Fruit fly (Drosophila melanogaster) whole organism, embryonic: ENCODE measurements around the gene ksr.

Experiments
- CG2889 ChIP-seq: fragments of 200-800 bp; sonication (Bioruptor generic); IDR thresholded peaks from 3 replicates; pipeline ENCODE4 v1.3.6; 2022; ENCODE audit warnings: missing biosample characterization, missing genetic modification characterization
- CkIIα-i1 ChIP-seq: fragments of 200-800 bp; sonication (Bioruptor generic); IDR thresholded peaks from 2 replicates; pipeline ENCODE4 v1.3.6; 2022; ENCODE audit warnings: missing biosample characterization, missing genetic modification characterization
- D ChIP-seq, 2 experiments: fragments of 200-800 bp in 1 of 2; fragments of >200 bp in 1 of 2; sonication (Bioruptor generic) in 1 of 2; optimal IDR thresholded peaks; 2 replicates in 1 of 2; 3 replicates in 1 of 2; lab custom pipeline; 2017; ENCODE audit warnings: mild to moderate bottlenecking in 1 of 2, missing biosample characterization in 1 of 2, missing genetic modification characterization in 1 of 2, missing genetic modification reagents in 1 of 2
- Fer2 ChIP-seq: fragments of 200-800 bp; sonication (Bioruptor generic); optimal IDR thresholded peaks from 2 replicates; lab custom pipeline; 2018; ENCODE audit warnings: missing biosample characterization, mild to moderate bottlenecking, missing genetic modification characterization, moderate library complexity
- Fer3 ChIP-seq: fragments of 200-800 bp; sonication (Bioruptor generic); optimal IDR thresholded peaks from 2 replicates; lab custom pipeline; 2018; ENCODE audit warnings: missing biosample characterization, mild to moderate bottlenecking, missing genetic modification characterization, moderate library complexity
- bigmax ChIP-seq: fragments of 200-800 bp; sonication (Bioruptor generic); optimal IDR thresholded peaks from 2 replicates; lab custom pipeline; 2018; ENCODE audit warnings: missing biosample characterization, mild to moderate bottlenecking, missing genetic modification characterization
- exex ChIP-seq: fragments of 200-800 bp; sonication (Bioruptor generic); optimal IDR thresholded peaks from 4 replicates; lab custom pipeline; 2018; ENCODE audit warnings: missing biosample characterization, mild to moderate bottlenecking, missing genetic modification characterization, moderate library complexity
- pan ChIP-seq, 4 experiments: fragments of >200 bp in 3 of 4; fragments of 200-800 bp in 1 of 4; sonication (Bioruptor generic) in 1 of 4; optimal IDR thresholded peaks in 3 of 4; IDR thresholded peaks in 1 of 4; 2 replicates each; pipeline versions ENCODE4 v1.3.6 to Lab custom; 2017 to 2022; ENCODE audit warnings: missing biosample characterization in 2 of 4, missing genetic modification characterization in 2 of 4, mixed read lengths in 1 of 4

DNA sequence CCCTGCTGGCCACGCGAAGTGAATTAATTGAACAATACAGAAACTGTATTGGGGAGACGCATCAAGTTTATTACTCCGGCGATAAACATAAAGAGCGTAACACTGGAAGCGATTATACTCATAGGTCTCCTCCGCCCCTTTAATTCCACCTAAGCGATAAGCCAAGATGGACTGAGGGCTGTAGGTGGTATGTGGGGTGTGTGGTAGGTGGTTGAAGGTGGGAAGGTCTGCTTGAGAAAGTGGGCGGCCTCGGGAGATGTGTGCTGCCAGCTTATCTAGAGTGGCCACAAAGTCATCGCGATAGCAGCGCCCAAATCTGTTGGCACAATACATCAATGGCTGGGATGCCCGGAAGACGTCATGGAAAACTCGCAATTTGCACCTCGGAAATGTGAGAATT lies 13.9 kb upstream of the ksr start:
- TF ChIP-seq bigmax (GFP tag; lab: Kevin White, UChicago) (no peak), CkIIα-i1 (GFP tag; lab: Robert Waterston, UW) (no peak), exex (peak; percentile 83), CG2889 (GFP tag; lab: Robert Waterston, UW) (no peak), Fer3 (no peak), pan (optimal IDR thresholded peaks at IDR 0.05; lab: Kevin White, UChicago) (no peak), pan (GFP tag; optimal IDR thresholded peaks at IDR 0.05 in 1 of 2, IDR thresholded peaks at IDR 0.05 in 1 of 2) (peak in 1 of 2 experiments; percentile 10), D (optimal IDR thresholded peaks at IDR 0.05; lab: Kevin White, UChicago) (no peak), D (GFP tag; optimal IDR thresholded peaks at IDR 0.05; lab: Kevin White, UChicago) (no peak), Fer2 (tag; lab: Kevin White, UChicago) (no peak)
